Fruit fly (Drosophila melanogaster) whole organism, embryonic: ENCODE results near the gene CG9030.

Experiments used
- B-H2 ChIP-seq: fragments of 200-800 bp; sonication (Bioruptor generic); optimal IDR thresholded peaks from 2 replicates; lab custom pipeline; 2018; ENCODE audit warnings: missing biosample characterization, mild to moderate bottlenecking, missing genetic modification characterization
- CG10543 ChIP-seq: fragments of 200-800 bp; sonication (Bioruptor generic); optimal IDR thresholded peaks from 3 replicates; lab custom pipeline; 2017; ENCODE audit warnings: missing biosample characterization, mild to moderate bottlenecking, missing genetic modification characterization, moderate library complexity
- CG12104 ChIP-seq: fragments of 200-800 bp; sonication (Bioruptor generic); optimal IDR thresholded peaks from 3 replicates; lab custom pipeline; 2016; ENCODE audit warnings: missing biosample characterization, missing genetic modification characterization
- CG12769 ChIP-seq: fragments of 200-800 bp; sonication (Bioruptor generic); optimal IDR thresholded peaks from 2 replicates; lab custom pipeline; 2019; ENCODE audit warnings: missing biosample characterization, mild to moderate bottlenecking, missing genetic modification characterization, moderate library complexity
- CG15479 ChIP-seq: fragments of 200-800 bp; sonication (Bioruptor generic); optimal IDR thresholded peaks from 3 replicates; lab custom pipeline; 2019; ENCODE audit warnings: missing biosample characterization, mild to moderate bottlenecking, missing genetic modification characterization, moderate library complexity
- CG31365 ChIP-seq: fragments of 200-800 bp; sonication (Bioruptor generic); optimal IDR thresholded peaks from 2 replicates; lab custom pipeline; 2018; ENCODE audit warnings: missing biosample characterization, mild to moderate bottlenecking, missing genetic modification characterization
- CG34376 ChIP-seq: fragments of 200-800 bp; sonication (Bioruptor generic); optimal IDR thresholded peaks from 2 replicates; lab custom pipeline; 2018; ENCODE audit warnings: missing biosample characterization, mild to moderate bottlenecking, missing genetic modification characterization
- CG4707 ChIP-seq: fragments of 200-800 bp; sonication (Bioruptor generic); optimal IDR thresholded peaks from 2 replicates; lab custom pipeline; 2018; ENCODE audit warnings: missing biosample characterization, mild to moderate bottlenecking, missing genetic modification characterization, moderate library complexity
- CG5245 ChIP-seq: fragments of 200-800 bp; sonication (Bioruptor generic); optimal IDR thresholded peaks from 3 replicates; lab custom pipeline; 2016; ENCODE audit warnings: missing biosample characterization, missing genetic modification characterization
- CG6175 ChIP-seq: fragments of 200-800 bp; sonication (Bioruptor generic); IDR thresholded peaks from 3 replicates; pipeline ENCODE4 v1.3.6; 2022; ENCODE audit warnings: missing biosample characterization, missing genetic modification characterization
- CG9727 ChIP-seq: fragments of 200-800 bp; sonication (Bioruptor generic); optimal IDR thresholded peaks from 3 replicates; lab custom pipeline; 2017; ENCODE audit warnings: missing biosample characterization, mild to moderate bottlenecking, missing genetic modification characterization
- GATAe ChIP-seq: fragments of 200-800 bp; sonication (Bioruptor generic); conservative IDR thresholded peaks from 2 replicates; pipeline ENCODE4 v1.3.6; 2022; ENCODE audit warnings: missing biosample characterization, missing genetic modification characterization
- Hey ChIP-seq: fragments of 200-800 bp; sonication (Bioruptor generic); optimal IDR thresholded peaks from 3 replicates; lab custom pipeline; 2018; ENCODE audit warnings: missing biosample characterization, mild to moderate bottlenecking, missing genetic modification characterization
- HmgD ChIP-seq: fragments of 200-800 bp; sonication (Bioruptor generic); optimal IDR thresholded peaks from 3 replicates; lab custom pipeline; 2016; ENCODE audit warnings: missing biosample characterization, missing genetic modification characterization
- Hr78 ChIP-seq, 2 experiments: fragments of 200-800 bp in 1 of 2; fragments of >200 bp in 1 of 2; sonication (Bioruptor generic) in 1 of 2; optimal IDR thresholded peaks; 2 replicates each; lab custom pipeline; 2017 to 2019; ENCODE audit warnings: missing biosample characterization in 2 of 2, missing genetic modification characterization in 2 of 2, mild to moderate bottlenecking in 1 of 2, moderate library complexity in 1 of 2
- PHDP ChIP-seq: fragments of 200-800 bp; sonication (Bioruptor generic); optimal IDR thresholded peaks from 3 replicates; lab custom pipeline; 2018; ENCODE audit warnings: missing biosample characterization, mild to moderate bottlenecking, missing genetic modification characterization, moderate library complexity
- Pdp1 ChIP-seq, 2 experiments: fragments of 200-800 bp; sonication (Bioruptor generic); optimal IDR thresholded peaks; 3 replicates each; lab custom pipeline; 2016; ENCODE audit warnings: missing biosample characterization in 2 of 2, missing genetic modification characterization in 2 of 2, mild to moderate bottlenecking in 1 of 2, moderate library complexity in 1 of 2
- Sry-δ ChIP-seq: fragments of 200-800 bp; sonication (Bioruptor generic); optimal IDR thresholded peaks from 2 replicates; lab custom pipeline; 2016; ENCODE audit warnings: missing biosample characterization, missing genetic modification characterization
- Stat92E ChIP-seq, 3 experiments: fragments of >200 bp in 2 of 3; fragments of 200-800 bp in 1 of 3; sonication (Bioruptor generic) in 1 of 3; optimal IDR thresholded peaks; 2 replicates each; lab custom pipeline; 2017 to 2019; ENCODE audit warnings: missing biosample characterization in 3 of 3, missing genetic modification characterization in 3 of 3, mild to moderate bottlenecking in 1 of 3, moderate library complexity in 1 of 3
- chinmo ChIP-seq: fragments of 200-800 bp; sonication (Bioruptor generic); IDR thresholded peaks from 4 replicates; pipeline ENCODE4 v1.3.6; 2022; ENCODE audit warnings: missing biosample characterization, missing genetic modification characterization; ENCODE audit not compliant: partially characterized antibody
- chm ChIP-seq: fragments of 200-800 bp; sonication (Bioruptor generic); IDR thresholded peaks from 2 replicates; pipeline ENCODE4 v1.3.6; 2022; ENCODE audit warnings: missing biosample characterization, missing genetic modification characterization
- chn ChIP-seq: fragments of 200-800 bp; sonication (Bioruptor generic); optimal IDR thresholded peaks from 2 replicates; lab custom pipeline; 2016; ENCODE audit warnings: missing biosample characterization, missing genetic modification characterization
- crol ChIP-seq: fragments of 200-800 bp; sonication (Bioruptor generic); IDR thresholded peaks from 2 replicates; pipeline ENCODE4 v1.3.6; 2022; ENCODE audit warnings: missing biosample characterization, missing genetic modification characterization
- cwo ChIP-seq: fragments of 200-800 bp; sonication (Bioruptor generic); optimal IDR thresholded peaks from 3 replicates; lab custom pipeline; 2017; ENCODE audit warnings: missing biosample characterization, missing genetic modification characterization, mild to moderate bottlenecking, moderate library complexity, missing genetic modification reagents
- eve ChIP-seq, 2 experiments: fragments of >200 bp; optimal IDR thresholded peaks; 2 replicates each; lab custom pipeline; 2017; ENCODE audit warnings: missing biosample characterization in 2 of 2, missing genetic modification characterization in 2 of 2
- exex ChIP-seq: fragments of 200-800 bp; sonication (Bioruptor generic); optimal IDR thresholded peaks from 4 replicates; lab custom pipeline; 2018; ENCODE audit warnings: missing biosample characterization, mild to moderate bottlenecking, missing genetic modification characterization, moderate library complexity
- grn ChIP-seq: fragments of 200-800 bp; sonication (Bioruptor generic); optimal IDR thresholded peaks from 3 replicates; lab custom pipeline; 2017; ENCODE audit warnings: missing biosample characterization, missing genetic modification characterization
- ham ChIP-seq: fragments of 200-800 bp; sonication (Bioruptor generic); IDR thresholded peaks from 2 replicates; pipeline ENCODE4 v1.3.6; 2022; ENCODE audit warnings: missing biosample characterization, missing genetic modification characterization
- lab ChIP-seq: fragments of 200-800 bp; sonication (Bioruptor generic); optimal IDR thresholded peaks from 3 replicates; lab custom pipeline; 2017; ENCODE audit warnings: missing biosample characterization, missing genetic modification characterization, mild to moderate bottlenecking, moderate library complexity, missing genetic modification reagents
- mirr ChIP-seq: fragments of 200-800 bp; sonication (Bioruptor generic); optimal IDR thresholded peaks from 3 replicates; lab custom pipeline; 2018; ENCODE audit warnings: missing biosample characterization, mild to moderate bottlenecking, missing genetic modification characterization
- nom ChIP-seq: fragments of 200-800 bp; sonication (Bioruptor generic); optimal IDR thresholded peaks from 2 replicates; lab custom pipeline; 2017; ENCODE audit warnings: missing biosample characterization, missing genetic modification characterization, mild to moderate bottlenecking, moderate library complexity, missing genetic modification reagents
- pan ChIP-seq, 4 experiments: fragments of >200 bp in 3 of 4; fragments of 200-800 bp in 1 of 4; sonication (Bioruptor generic) in 1 of 4; optimal IDR thresholded peaks in 3 of 4; IDR thresholded peaks in 1 of 4; 2 replicates each; pipeline versions ENCODE4 v1.3.6 to Lab custom; 2017 to 2022; ENCODE audit warnings: missing biosample characterization in 2 of 4, missing genetic modification characterization in 2 of 4, mixed read lengths in 1 of 4
- pfk ChIP-seq: fragments of 200-800 bp; sonication (Bioruptor generic); optimal IDR thresholded peaks from 2 replicates; lab custom pipeline; 2018; ENCODE audit warnings: missing biosample characterization, mild to moderate bottlenecking, missing genetic modification characterization, moderate library complexity
- sd ChIP-seq: fragments of 200-800 bp; sonication (Bioruptor generic); optimal IDR thresholded peaks from 3 replicates; lab custom pipeline; 2018; ENCODE audit warnings: missing biosample characterization, mild to moderate bottlenecking, missing genetic modification characterization, moderate library complexity
- sens ChIP-seq: fragments of 200-800 bp; sonication (Bioruptor generic); peaks from one replicate; lab custom pipeline; 2016; ENCODE audit warnings: missing biosample characterization, missing genetic modification characterization
- sug ChIP-seq: fragments of 200-800 bp; optimal IDR thresholded peaks from 2 replicates; lab custom pipeline; 2019; ENCODE audit warnings: missing biosample characterization, mild to moderate bottlenecking, missing genetic modification characterization, moderate library complexity
- wor ChIP-seq: fragments of 200-800 bp; sonication (Bioruptor generic); IDR thresholded peaks from 2 replicates; pipeline ENCODE4 v1.3.6; 2022; ENCODE audit warnings: missing biosample characterization, missing genetic modification characterization

Gene CG9030

DNA sequence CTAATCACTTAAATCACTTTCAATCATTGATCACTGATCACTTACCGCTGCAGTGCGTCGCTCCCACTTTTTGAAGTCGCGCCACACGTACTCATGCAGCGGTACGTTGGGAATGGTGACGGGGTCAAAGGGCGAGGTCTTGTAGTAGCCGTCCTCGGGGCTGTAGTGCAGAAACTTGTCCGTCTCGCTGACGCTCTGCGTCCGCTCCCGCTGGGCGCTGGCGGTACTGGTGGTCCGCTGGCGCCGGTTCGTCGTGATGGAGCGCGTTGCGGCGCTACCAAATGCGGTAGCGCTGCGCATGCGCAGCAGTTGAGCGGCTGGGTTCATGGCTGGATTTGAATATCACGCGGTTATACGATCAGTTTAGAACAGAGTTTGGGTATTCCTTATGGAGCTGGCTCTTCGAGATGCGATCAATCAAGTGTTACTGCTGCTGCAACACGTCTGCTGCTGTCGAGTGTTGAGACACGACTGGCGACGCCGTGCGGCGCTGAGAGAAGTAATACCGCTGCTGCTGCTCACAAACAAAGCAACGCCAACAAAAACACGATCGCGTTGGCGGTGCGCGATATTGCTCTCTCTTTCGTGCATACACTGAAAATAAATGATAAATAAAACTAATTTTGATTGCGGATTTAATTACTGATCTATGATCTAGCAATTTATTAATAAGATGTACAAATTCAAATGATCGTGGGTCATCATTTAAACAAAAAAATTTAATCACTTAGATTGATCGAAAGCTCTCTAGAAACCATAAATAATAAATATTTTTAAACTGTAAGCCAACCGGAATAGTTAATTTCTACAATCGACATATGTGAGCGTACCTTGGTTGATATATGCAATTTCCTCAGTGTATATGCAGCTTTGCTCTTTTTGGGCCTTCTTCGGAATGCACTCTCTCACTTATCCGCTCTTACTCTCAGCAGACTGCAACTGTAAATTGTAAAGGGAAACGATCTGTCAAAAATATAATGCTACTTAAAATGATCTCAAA is 4.3 kb downstream of the CG9030 start (continued):
- TF ChIP-seq CG6175 (GFP tag; lab: Robert Waterston, UW), result no peak; the same call in 2 of the 3 replicates
- TF ChIP-seq ham, result peak; percentile 55; the same call in 1 of the 2 replicates
- peak in 1 of 3 experiments; percentile 96 for TF ChIP-seq Stat92E (GFP tag; optimal IDR thresholded peaks at IDR 0.05; lab: Kevin White, UChicago)
- TF ChIP-seq exex (tag; lab: Kevin White, UChicago), result peak; percentile 20
- no peak for TF ChIP-seq pan (optimal IDR thresholded peaks at IDR 0.05; lab: Kevin White, UChicago)
- peak in 1 of 2 experiments; percentile 88 for TF ChIP-seq pan (GFP tag; optimal IDR thresholded peaks at IDR 0.05 in 1 of 2, IDR thresholded peaks at IDR 0.05 in 1 of 2)
- TF ChIP-seq CG4707 (GFP tag; lab: Kevin White, UChicago), result peak; percentile 87
- TF ChIP-seq CG9727 (GFP tag; lab: Kevin White, UChicago), result peak; percentile 96
- peak; percentile 80 to 83 for TF ChIP-seq Pdp1 (GFP tag; optimal IDR thresholded peaks at IDR 0.05; lab: Kevin White, UChicago)

DNA sequence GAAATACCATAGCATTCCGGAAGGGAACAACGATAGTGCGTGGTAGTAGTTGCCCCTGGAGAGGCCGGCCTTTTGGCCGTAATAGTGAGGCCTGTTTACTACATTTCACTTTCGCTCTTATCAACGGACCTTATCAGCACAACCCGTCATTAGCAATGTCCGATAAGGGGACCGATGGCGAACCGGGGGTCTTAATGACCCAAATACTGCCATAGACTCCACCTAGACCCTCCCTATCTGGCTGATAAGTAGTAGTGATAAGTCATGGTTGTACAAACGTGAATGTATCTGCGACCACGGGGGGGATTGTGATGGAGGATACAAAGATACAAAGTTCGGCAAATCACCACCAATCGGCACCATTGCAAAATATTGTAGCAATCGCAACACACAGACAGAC is 5.7 kb downstream of the CG9030 start:
- TF ChIP-seq Sry-δ (GFP tag; lab: Kevin White, UChicago) (no peak), Pdp1 (GFP tag; optimal IDR thresholded peaks at IDR 0.05; lab: Kevin White, UChicago) (no peak), sug (tag; lab: Kevin White, UChicago) (peak; percentile 99), nom (GFP tag; lab: Kevin White, UChicago) (peak; percentile 3), sd (tag; lab: Kevin White, UChicago) (peak; percentile 52), mirr (GFP tag; lab: Kevin White, UChicago) (peak; percentile 70), exex (tag; lab: Kevin White, UChicago) (peak; percentile 89), CG12769 (tag; lab: Kevin White, UChicago) (peak; percentile 71), wor (no peak), CG15479 (GFP tag; lab: Kevin White, UChicago) (peak; percentile 49), chn (GFP tag; lab: Kevin White, UChicago) (no peak), GATAe (peak; percentile 87), HmgD (no peak), PHDP (tag; lab: Kevin White, UChicago) (no peak), CG10543 (peak; percentile 52), CG5245 (GFP tag; lab: Kevin White, UChicago) (no peak), lab (GFP tag; lab: Kevin White, UChicago) (peak; percentile 29), Hey (peak; percentile 64), CG31365 (no peak), pfk (GFP tag; lab: Kevin White, UChicago) (no peak), CG12104 (no peak), chinmo (0 out of 4 replicates have a peak, but pooled peaks have one; percentile 32), grn (GFP tag; lab: Kevin White, UChicago) (peak; percentile 80), eve (GFP tag; optimal IDR thresholded peaks at IDR 0.05; lab: Kevin White, UChicago) (no peak), Hr78 (GFP tag; optimal IDR thresholded peaks at IDR 0.05; lab: Kevin White, UChicago) (peak in 1 of 2 experiments; percentile 11), chm (GFP tag; lab: Robert Waterston, UW) (no peak), sens (GFP tag; lab: Kevin White, UChicago) (peak; percentile 33), crol (GFP tag; lab: Robert Waterston, UW) (peak; percentile 33; the same call in 1 of the 2 replicates), cwo (peak; percentile 52), B-H2 (GFP tag; lab: Kevin White, UChicago) (peak; percentile 3), CG34376 (peak; percentile 56)
